Fruit fly (Drosophila melanogaster): ENCODE measurements around the gene superdeath.

DNA sequence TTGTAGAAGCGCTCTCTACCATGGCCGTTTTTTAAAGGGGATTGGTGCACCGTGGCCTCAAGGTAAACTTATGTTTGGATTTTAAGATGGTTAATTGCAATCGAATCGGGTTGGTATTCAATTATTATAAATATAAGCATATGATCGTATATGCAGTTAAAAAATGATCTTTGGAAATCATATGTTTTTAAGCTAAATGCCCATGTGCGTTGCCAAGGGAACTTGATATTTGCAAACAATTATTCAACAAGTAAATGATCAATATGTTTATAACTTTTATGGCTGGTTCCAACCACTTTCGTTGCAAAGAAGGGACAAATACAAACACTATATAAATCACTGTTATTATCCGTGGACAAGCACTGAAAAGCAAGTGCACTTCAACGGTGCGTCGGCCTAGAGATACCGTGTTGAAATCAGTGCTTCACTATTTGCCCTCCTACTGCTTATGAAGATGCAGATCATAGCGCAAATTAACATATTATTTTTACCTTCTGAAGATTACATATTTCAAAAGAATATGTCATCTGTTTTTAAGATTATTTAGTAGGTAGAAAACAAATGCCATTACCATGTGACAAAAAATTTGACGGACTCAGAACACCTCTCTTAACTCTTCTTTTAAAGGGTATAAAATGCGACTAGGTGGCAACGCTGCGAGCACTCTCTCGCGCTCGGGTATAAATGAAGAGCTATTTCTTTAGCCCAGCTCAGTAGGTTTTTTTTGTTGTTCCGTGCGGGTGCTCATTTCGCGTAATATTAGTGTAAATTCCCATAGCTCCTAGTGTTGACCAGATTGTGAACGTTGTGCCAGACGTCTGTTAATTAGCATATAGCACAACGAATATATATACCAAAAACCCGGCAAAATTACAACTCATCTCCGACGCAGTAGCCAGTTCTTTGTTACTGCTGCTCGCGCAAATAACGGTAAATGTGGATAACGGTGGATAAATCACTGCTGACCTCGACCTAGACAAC, 19.2 kb downstream of the superdeath start, which contains the start of gene rdog:
- no peak for TF ChIP-seq ttk (optimal IDR thresholded peaks at IDR 0.05)
- no peak for TF ChIP-seq psq (optimal IDR thresholded peaks at IDR 0.05)
- no peak for TF ChIP-seq insv (optimal IDR thresholded peaks at IDR 0.05)
- no peak for TF ChIP-seq Myc (optimal IDR thresholded peaks at IDR 0.05)
- no peak for TF ChIP-seq Sin3A (optimal IDR thresholded peaks at IDR 0.05)
- no peak for TF ChIP-seq h (optimal IDR thresholded peaks at IDR 0.05)

Data from Kc167 (cell line).